Worm (Caenorhabditis elegans) whole organism, mixed stage, embryonic: ENCODE measurements around the gene hpo-19.

Experiments used
- M03D4.4 ChIP-seq: sonication (generic microtip); optimal IDR thresholded peaks from 2 replicates; lab custom pipeline; 2017; ENCODE audit warnings: mild to moderate bottlenecking, missing genetic modification characterization, missing compliant biosample characterization
- bed-3 ChIP-seq: fragments of 200-800 bp; sonication (Bioruptor generic); optimal IDR thresholded peaks from 3 replicates; lab custom pipeline; 2018; ENCODE audit warnings: mild to moderate bottlenecking, missing genetic modification characterization, moderate library complexity, missing compliant biosample characterization
- blmp-1 ChIP-seq: fragments of 150-350 bp; optimal IDR thresholded peaks from 2 replicates; lab custom pipeline; 2014; ENCODE audit warnings: missing biosample characterization, missing genetic modification characterization
- ceh-39 ChIP-seq: fragments of 150-350 bp; optimal IDR thresholded peaks from 2 replicates; lab custom pipeline; 2014; ENCODE audit warnings: missing biosample characterization, missing genetic modification characterization
- ceh-83 ChIP-seq: fragments of 200-800 bp; sonication (Bioruptor generic); optimal IDR thresholded peaks from 2 replicates; lab custom pipeline; 2018; ENCODE audit warnings: mild to moderate bottlenecking, missing genetic modification characterization, missing compliant biosample characterization
- ces-1 ChIP-seq: fragments of 150-350 bp; optimal IDR thresholded peaks from 2 replicates; lab custom pipeline; 2014; ENCODE audit warnings: missing biosample characterization, missing genetic modification reagents, missing genetic modification characterization
- drap-1 ChIP-seq: fragments of 200-800 bp; sonication (Bioruptor generic); optimal IDR thresholded peaks from 3 replicates; lab custom pipeline; 2018; ENCODE audit warnings: mild to moderate bottlenecking, missing genetic modification characterization, missing compliant biosample characterization
- elt-1 ChIP-seq: sonication (generic microtip); optimal IDR thresholded peaks from 2 replicates; lab custom pipeline; 2017; ENCODE audit warnings: missing genetic modification characterization, mild to moderate bottlenecking, missing compliant biosample characterization, antibody characterized with exemption, moderate library complexity, borderline replicate concordance; ENCODE audit not compliant: insufficient read depth
- elt-3 ChIP-seq: fragments of 150-350 bp; optimal IDR thresholded peaks from 2 replicates; lab custom pipeline; 2014; ENCODE audit warnings: missing biosample characterization, missing genetic modification characterization
- ham-2 ChIP-seq: fragments of 200-800 bp; sonication (Bioruptor generic); optimal IDR thresholded peaks from 2 replicates; lab custom pipeline; 2018; ENCODE audit warnings: mild to moderate bottlenecking, missing genetic modification characterization, missing compliant biosample characterization
- hlh-1 ChIP-seq: fragments of 150-350 bp; optimal IDR thresholded peaks from 2 replicates; lab custom pipeline; 2014; ENCODE audit warnings: missing biosample characterization, missing genetic modification reagents, missing genetic modification characterization
- lin-13 ChIP-seq: fragments of 150-350 bp; optimal IDR thresholded peaks from 2 replicates; lab custom pipeline; 2014; ENCODE audit warnings: missing biosample characterization, missing genetic modification characterization
- lin-32 ChIP-seq: fragments of 200-800 bp; sonication (Bioruptor generic); optimal IDR thresholded peaks from 2 replicates; lab custom pipeline; 2018; ENCODE audit warnings: mild to moderate bottlenecking, missing genetic modification characterization, missing compliant biosample characterization
- lsy-2 ChIP-seq: fragments of 150-350 bp; optimal IDR thresholded peaks from 2 replicates; lab custom pipeline; 2014; ENCODE audit warnings: missing biosample characterization, missing genetic modification characterization
- mab-5 ChIP-seq: fragments of 150-350 bp; optimal IDR thresholded peaks from 2 replicates; lab custom pipeline; 2014; ENCODE audit warnings: missing biosample characterization, missing genetic modification characterization
- mep-1 ChIP-seq: fragments of 150-350 bp; optimal IDR thresholded peaks from 2 replicates; lab custom pipeline; 2017; ENCODE audit warnings: missing biosample characterization, missing genetic modification reagents, missing genetic modification characterization, inconsistent platforms
- nhr-12 ChIP-seq: fragments of 150-350 bp; optimal IDR thresholded peaks from 2 replicates; lab custom pipeline; 2014; ENCODE audit warnings: missing biosample characterization, missing genetic modification characterization
- nhr-2 ChIP-seq: fragments of 150-350 bp; optimal IDR thresholded peaks from 2 replicates; lab custom pipeline; 2014; ENCODE audit warnings: missing biosample characterization, missing genetic modification characterization
- nhr-237 ChIP-seq: fragments of 150-350 bp; optimal IDR thresholded peaks from 2 replicates; lab custom pipeline; 2014; ENCODE audit warnings: missing biosample characterization, missing genetic modification characterization
- nhr-28 ChIP-seq: fragments of 150-350 bp; optimal IDR thresholded peaks from 2 replicates; lab custom pipeline; 2014; ENCODE audit warnings: missing biosample characterization, missing genetic modification characterization
- nhr-76 ChIP-seq: sonication (generic microtip); optimal IDR thresholded peaks from 2 replicates; lab custom pipeline; 2017; ENCODE audit warnings: missing biosample characterization, missing genetic modification characterization
- pha-4 ChIP-seq: fragments of 150-350 bp; optimal IDR thresholded peaks from 2 replicates; lab custom pipeline; 2018; ENCODE audit warnings: missing biosample characterization, missing genetic modification reagents, missing genetic modification characterization
- sem-2 ChIP-seq: fragments of 200-800 bp; sonication (Bioruptor generic); optimal IDR thresholded peaks from 2 replicates; lab custom pipeline; 2018; ENCODE audit warnings: mild to moderate bottlenecking, missing genetic modification characterization, missing compliant biosample characterization
- snpc-4 ChIP-seq: fragments of 150-350 bp; optimal IDR thresholded peaks from 2 replicates; lab custom pipeline; 2014; ENCODE audit warnings: missing biosample characterization, missing genetic modification characterization
- tbx-8 ChIP-seq: fragments of 200-800 bp; sonication (Bioruptor generic); optimal IDR thresholded peaks from 2 replicates; lab custom pipeline; 2018; ENCODE audit warnings: mild to moderate bottlenecking, missing genetic modification characterization, moderate library complexity, missing compliant biosample characterization
- unc-120 ChIP-seq: sonication (generic microtip); optimal IDR thresholded peaks from 2 replicates; lab custom pipeline; 2017; ENCODE audit warnings: missing genetic modification characterization, missing compliant biosample characterization; ENCODE audit not compliant: poor library complexity, severe bottlenecking
- unc-62 ChIP-seq: fragments of 150-350 bp; optimal IDR thresholded peaks from 2 replicates; lab custom pipeline; 2014; ENCODE audit warnings: missing biosample characterization, missing genetic modification reagents, missing genetic modification characterization
- zip-8 ChIP-seq: fragments of 150-350 bp; optimal IDR thresholded peaks from 2 replicates; lab custom pipeline; 2014; ENCODE audit warnings: missing biosample characterization, missing genetic modification characterization
- ztf-11 ChIP-seq: fragments of 150-350 bp; optimal IDR thresholded peaks from 2 replicates; lab custom pipeline; 2014; ENCODE audit warnings: missing biosample characterization, missing genetic modification characterization

hpo-19 gene

ce11 chrV:6436332-6436731 is at the start of gene hpo-19:
Gene hpo-19 (plus strand): TSS chrV:6436645.
- no peak for TF ChIP-seq elt-1 (tag; lab: Kevin White, UChicago)

- no peak for TF ChIP-seq hlh-1 (tag; lab: Kevin White, UChicago)
- no peak for TF ChIP-seq elt-3 (tag; lab: Kevin White, UChicago)
- TF ChIP-seq lin-13 (tag; lab: Kevin White, UChicago), result no peak
- no peak for TF ChIP-seq lsy-2
- TF ChIP-seq nhr-76 (tag; lab: Kevin White, UChicago), result no peak
- TF ChIP-seq nhr-12 (tag; lab: Kevin White, UChicago), result no peak
- no peak for TF ChIP-seq nhr-28
- no peak for TF ChIP-seq ceh-83 (GFP tag; lab: Kevin White, UChicago)
Measured at ce11 chrV:6389634-6390033, 46.8 kb upstream of the hpo-19 start, which contains the start of gene F57F4.2. Gene F57F4.2 (minus strand): TSS chrV:6389734.

ce11 chrV:6390163-6390562 is 46.3 kb upstream of the hpo-19 start, which contains the start of gene F57F4.1:
Gene F57F4.1 (plus strand): TSS chrV:6390463.
- TF ChIP-seq pha-4 (tag; lab: Kevin White, UChicago), result no peak
- TF ChIP-seq unc-120 (tag; lab: Kevin White, UChicago), result no peak
- no peak for TF ChIP-seq ceh-83 (GFP tag; lab: Kevin White, UChicago)
- TF ChIP-seq drap-1 (GFP tag; lab: Kevin White, UChicago), result no peak
- no peak for TF ChIP-seq nhr-28
- no peak for TF ChIP-seq bed-3 (GFP tag; lab: Kevin White, UChicago)

- no peak for TF ChIP-seq M03D4.4
- no peak for TF ChIP-seq mab-5 (tag; lab: Kevin White, UChicago)
- no peak for TF ChIP-seq ceh-39 (tag; lab: Kevin White, UChicago)
- TF ChIP-seq tbx-8 (GFP tag; lab: Kevin White, UChicago), result no peak
- no peak for TF ChIP-seq ztf-11 (tag; lab: Kevin White, UChicago)
- TF ChIP-seq nhr-12 (tag; lab: Kevin White, UChicago), result no peak
- TF ChIP-seq nhr-76 (tag; lab: Kevin White, UChicago), result no peak
- TF ChIP-seq blmp-1, result no peak
- TF ChIP-seq ces-1 (GFP tag; lab: Kevin White, UChicago), result no peak
- TF ChIP-seq ham-2 (GFP tag; lab: Kevin White, UChicago), result no peak
- no peak for TF ChIP-seq nhr-2 (tag; lab: Kevin White, UChicago)
- TF ChIP-seq lsy-2, result no peak
- TF ChIP-seq bed-3 (GFP tag; lab: Kevin White, UChicago), result no peak
- no peak for TF ChIP-seq nhr-28
- TF ChIP-seq snpc-4 (tag; lab: Kevin White, UChicago), result no peak
- TF ChIP-seq ceh-83 (GFP tag; lab: Kevin White, UChicago), result no peak
- no peak for TF ChIP-seq zip-8
- no peak for TF ChIP-seq nhr-237 (tag; lab: Kevin White, UChicago)
Measured at ce11 chrV:6398922-6399321, 37.5 kb upstream of the hpo-19 start.

- TF ChIP-seq sem-2 (no peak), mab-5 (tag; lab: Kevin White, UChicago) (no peak), zip-8 (no peak), lsy-2 (no peak)
- TF ChIP-seq, all 35 proteins: peak for 0
Measured at ce11 chrV:6399831-6400230, 36.6 kb upstream of the hpo-19 start, which contains the start of gene gfi-1. Gene gfi-1 (minus strand): TSS chrV:6399931.

- TF ChIP-seq lin-32 (GFP tag; lab: Kevin White, UChicago) (no peak), nhr-2 (tag; lab: Kevin White, UChicago) (no peak), unc-62 (GFP tag; lab: Kevin White, UChicago) (no peak), pha-4 (tag; lab: Kevin White, UChicago) (no peak), nhr-76 (tag; lab: Kevin White, UChicago) (no peak), M03D4.4 (no peak), unc-120 (tag; lab: Kevin White, UChicago) (no peak), hlh-1 (tag; lab: Kevin White, UChicago) (no peak), nhr-28 (no peak), ztf-11 (tag; lab: Kevin White, UChicago) (no peak), mep-1 (tag; lab: Kevin White, UChicago) (no peak)
- TF ChIP-seq, all 35 proteins: peak for 0
Measured at ce11 chrV:6400528-6400927, 35.9 kb upstream of the hpo-19 start.
